Worm (Caenorhabditis elegans): ENCODE measurements around the gene M151.1.

DNA sequence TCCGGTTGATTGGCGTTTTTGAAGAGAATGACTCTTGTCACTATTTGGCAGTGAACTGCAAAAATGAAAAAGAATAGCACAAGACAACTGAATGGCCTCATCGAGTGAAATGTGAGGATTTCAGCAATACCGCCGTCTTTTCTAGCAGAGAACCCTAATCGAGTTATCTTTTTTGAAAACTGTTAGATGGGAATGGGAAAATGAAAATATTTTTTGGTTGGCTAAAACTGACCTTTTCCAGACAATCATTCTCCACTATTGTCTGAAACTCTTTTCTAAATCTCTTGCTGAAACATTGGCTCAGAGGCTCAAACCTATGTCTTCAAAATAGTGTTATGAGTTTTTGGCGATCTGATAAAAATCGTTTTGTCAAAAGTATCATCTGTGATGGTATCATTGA is 1.1 kb upstream of the M151.1 start, which contains the start of gene M151.10:
- TF ChIP-seq unc-39 (tag; optimal IDR thresholded peaks at IDR 0.05): no peak
- no peak for TF ChIP-seq nhr-11 (tag; optimal IDR thresholded peaks at IDR 0.05)
- TF ChIP-seq fos-1 (tag; optimal IDR thresholded peaks at IDR 0.05): no peak
- no peak for TF ChIP-seq lin-39 (tag; optimal IDR thresholded peaks at IDR 0.05)
- TF ChIP-seq unc-62 (GFP tag; optimal IDR thresholded peaks at IDR 0.05): no peak
